Worm (Caenorhabditis elegans): ENCODE data around the gene nstp-3.

Gene nstp-3

DNA sequence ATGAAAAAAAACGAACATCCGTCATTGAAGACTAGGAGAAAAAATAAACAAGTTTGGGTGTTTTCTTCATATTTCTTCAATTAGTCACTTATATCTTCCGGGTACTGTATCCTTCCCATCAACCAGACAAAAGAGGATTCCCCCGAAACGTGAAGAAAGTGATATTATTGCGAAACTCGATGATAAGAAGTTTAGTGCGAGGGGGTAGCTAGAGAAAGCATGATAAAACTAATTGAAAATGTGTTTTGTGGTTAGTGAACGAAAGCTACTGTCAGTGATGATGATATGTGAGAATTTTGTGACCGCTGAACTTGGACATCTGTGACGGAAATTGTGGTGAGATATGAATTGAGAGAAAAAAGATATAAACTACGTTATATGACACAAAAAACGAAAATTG is 24.9 kb upstream of the nstp-3 start (continued):
- TF ChIP-seq ztf-11 (tag; optimal IDR thresholded peaks at IDR 0.05) (no peak), nhr-237 (tag; optimal IDR thresholded peaks at IDR 0.05) (no peak), unc-39 (tag; optimal IDR thresholded peaks at IDR 0.05) (no peak), ceh-62 (tag; optimal IDR thresholded peaks at IDR 0.05) (no peak), ceh-20 (GFP tag; IDR thresholded peaks at IDR 0.05) (peak; percentile 60; the same call in 1 of the 2 replicates), vab-7 (GFP tag; IDR thresholded peaks at IDR 0.05) (no peak), lin-1 (GFP tag; IDR thresholded peaks at IDR 0.05) (peak; percentile 19; the same call in 1 of the 2 replicates), php-3 (GFP tag; IDR thresholded peaks at IDR 0.05) (no peak), dmd-6 (GFP tag; IDR thresholded peaks at IDR 0.05) (peak; percentile 86), hlh-30 (tag; optimal IDR thresholded peaks at IDR 0.05; ENCODE audit: insufficient read depth) (peak; percentile 37), hmg-1.1 (GFP tag; IDR thresholded peaks at IDR 0.05) (no peak), tra-1 (GFP tag; IDR thresholded peaks at IDR 0.05) (0 out of 2 replicates have a peak, but pooled peaks have one; percentile 44), aly-2 (tag; optimal IDR thresholded peaks at IDR 0.05) (no peak), dmd-9 (GFP tag; IDR thresholded peaks at IDR 0.05) (no peak), aha-1 (tag) (peak; percentile 81), tag-97 (GFP tag; IDR thresholded peaks at IDR 0.05) (no peak), R02D3.7 (tag; optimal IDR thresholded peaks at IDR 0.05) (no peak), nhr-25 (tag; optimal IDR thresholded peaks at IDR 0.05; ENCODE audit: borderline replicate concordance, insufficient read depth) (peak; percentile 57), madf-9 (GFP tag; conservative IDR thresholded peaks at IDR 0.05) (no peak), ces-1 (GFP tag; optimal IDR thresholded peaks at IDR 0.05) (no peak), fkh-10 (GFP tag; optimal IDR thresholded peaks at IDR 0.05) (no peak), nhr-42 (GFP tag; IDR thresholded peaks at IDR 0.05) (no peak), cey-2 (tag; optimal IDR thresholded peaks at IDR 0.05; ENCODE audit: borderline replicate concordance, insufficient read depth) (peak; percentile 89), ztf-7 (tag; optimal IDR thresholded peaks at IDR 0.05) (no peak), F44E2.7 (GFP tag; IDR thresholded peaks at IDR 0.05) (no peak), nhr-77 (tag; optimal IDR thresholded peaks at IDR 0.05) (peak; percentile 18), mdl-1 (tag; optimal IDR thresholded peaks at IDR 0.05) (peak; percentile 87 to 95), D1046.2 (GFP tag; IDR thresholded peaks at IDR 0.05) (no peak), nhr-6 (tag; optimal IDR thresholded peaks at IDR 0.05) (no peak), F26F4.8 (GFP tag; conservative IDR thresholded peaks at IDR 0.05) (no peak), T26A8.4 (GFP tag; IDR thresholded peaks at IDR 0.05) (no peak), Y5F2A.4 (GFP tag; optimal IDR thresholded peaks at IDR 0.05) (no peak), nhr-11 (tag; optimal IDR thresholded peaks at IDR 0.05) (no peak), zfp-3 (GFP tag; conservative IDR thresholded peaks at IDR 0.05) (no peak), F49E8.2 (tag; optimal IDR thresholded peaks at IDR 0.05; ENCODE audit: borderline replicate concordance) (no peak), dpl-1 (GFP tag; optimal IDR thresholded peaks at IDR 0.05) (peak; percentile 22), rbr-2 (tag; optimal IDR thresholded peaks at IDR 0.05) (no peak), Y105C5A.15 (GFP tag; IDR thresholded peaks at IDR 0.05) (no peak), mdt-29 (GFP tag; IDR thresholded peaks at IDR 0.05) (no peak), nhr-28 (tag; optimal IDR thresholded peaks at IDR 0.05) (peak; percentile 99), ctbp-1 (GFP tag; IDR thresholded peaks at IDR 0.05) (no peak), ceh-82 (tag; optimal IDR thresholded peaks at IDR 0.05) (no peak), zfp-2 (tag; optimal IDR thresholded peaks at IDR 0.05) (no peak), egl-27 (tag; optimal IDR thresholded peaks at IDR 0.05) (no peak), daf-19 (GFP tag; conservative IDR thresholded peaks at IDR 0.05) (no peak), daf-16 (GFP tag; optimal IDR thresholded peaks at IDR 0.05) (no peak), daf-16 (tag; optimal IDR thresholded peaks at IDR 0.05) (peak; percentile 31), skn-1 (tag; optimal IDR thresholded peaks at IDR 0.05) (no peak), snpc-4 (tag; optimal IDR thresholded peaks at IDR 0.05) (no peak), spr-1 (tag; optimal IDR thresholded peaks at IDR 0.05) (no peak), mxl-3 (GFP tag; optimal IDR thresholded peaks at IDR 0.05) (peak; percentile 85), mes-2 (tag; optimal IDR thresholded peaks at IDR 0.05; ENCODE audit: poor library complexity, severe bottlenecking) (peak; percentile 39), ZK546.5 (tag; optimal IDR thresholded peaks at IDR 0.05) (no peak)

Data from whole organism, L4 larva.